Worm (Caenorhabditis elegans) whole organism, L4 larva: Measurements from ENCODE around the gene F41F3.1.

ENCODE experiments used
- D1046.2 ChIP-seq: fragments of 200-800 bp; sonication (Bioruptor generic); IDR thresholded peaks from 2 replicates; pipeline ENCODE4 v1.3.6; 2022; ENCODE audit warnings: missing genetic modification characterization, missing compliant biosample characterization
- F26F4.8 ChIP-seq: fragments of 200-800 bp; sonication (Bioruptor generic); conservative IDR thresholded peaks from 2 replicates; pipeline ENCODE4 v1.3.6; 2022; ENCODE audit warnings: missing genetic modification characterization, missing compliant biosample characterization
- F37D6.2 ChIP-seq: sonication (generic microtip); optimal IDR thresholded peaks from 2 replicates; lab custom pipeline; 2016; ENCODE audit warnings: mild to moderate bottlenecking, missing genetic modification characterization, missing compliant biosample characterization
- F44E2.7 ChIP-seq: fragments of 200-800 bp; sonication (Bioruptor generic); IDR thresholded peaks from 2 replicates; pipeline ENCODE4 v2.1.2; 2022; ENCODE audit warnings: missing genetic modification characterization, missing compliant biosample characterization
- Y5F2A.4 ChIP-seq: fragments of 200-800 bp; sonication (Bioruptor generic); optimal IDR thresholded peaks from 2 replicates; lab custom pipeline; 2018; ENCODE audit warnings: mild to moderate bottlenecking, missing genetic modification characterization, missing compliant biosample characterization
- ZK337.2 ChIP-seq: fragments of 200-800 bp; sonication (Bioruptor generic); IDR thresholded peaks from 2 replicates; pipeline ENCODE4 v1.3.6; 2022; ENCODE audit warnings: missing genetic modification reagents, missing genetic modification characterization, missing compliant biosample characterization
- ama-1 ChIP-seq: fragments of 150-350 bp; optimal IDR thresholded peaks from 2 replicates; lab custom pipeline; 2014; ENCODE audit warnings: inconsistent platforms, mixed read lengths
- arid-1 ChIP-seq: fragments of 200-800 bp; sonication (Bioruptor generic); conservative IDR thresholded peaks from 2 replicates; pipeline ENCODE4 v1.3.6; 2022; ENCODE audit warnings: missing genetic modification reagents, missing genetic modification characterization, missing compliant biosample characterization
- ceh-20 ChIP-seq: fragments of 200-800 bp; sonication (Bioruptor generic); IDR thresholded peaks from 2 replicates; pipeline ENCODE4 v1.3.6; 2022; ENCODE audit warnings: missing genetic modification reagents, missing genetic modification characterization, missing compliant biosample characterization
- ceh-32 ChIP-seq: sonication (generic microtip); optimal IDR thresholded peaks from 2 replicates; lab custom pipeline; 2016; ENCODE audit warnings: mild to moderate bottlenecking, missing genetic modification characterization, missing compliant biosample characterization; ENCODE audit not compliant: poor library complexity
- ceh-44 ChIP-seq: fragments of 200-800 bp; sonication (Bioruptor generic); IDR thresholded peaks from 2 replicates; pipeline ENCODE4 v1.3.6; 2022; ENCODE audit warnings: missing genetic modification reagents, missing genetic modification characterization, missing compliant biosample characterization
- ceh-62 ChIP-seq: sonication (generic microtip); optimal IDR thresholded peaks from 2 replicates; lab custom pipeline; 2017; ENCODE audit warnings: missing biosample characterization, missing genetic modification characterization
- ceh-82 ChIP-seq: sonication (generic microtip); optimal IDR thresholded peaks from 2 replicates; lab custom pipeline; 2017; ENCODE audit warnings: missing biosample characterization, missing genetic modification characterization
- daf-8 ChIP-seq: fragments of 200-800 bp; sonication (Bioruptor generic); IDR thresholded peaks from 2 replicates; pipeline ENCODE4 v1.3.6; 2022; ENCODE audit warnings: missing genetic modification characterization, missing compliant biosample characterization
- dmd-6 ChIP-seq: fragments of 200-800 bp; sonication (Bioruptor generic); IDR thresholded peaks from 2 replicates; pipeline ENCODE4 v1.3.6; 2022; ENCODE audit warnings: missing genetic modification reagents, missing genetic modification characterization, missing compliant biosample characterization
- egl-27 ChIP-seq: sonication (generic microtip); optimal IDR thresholded peaks from 3 replicates; lab custom pipeline; 2017; ENCODE audit warnings: missing biosample characterization, missing genetic modification reagents, missing genetic modification characterization
- hlh-11 ChIP-seq: fragments of 200-800 bp; sonication (Bioruptor generic); optimal IDR thresholded peaks from 2 replicates; lab custom pipeline; 2018; ENCODE audit warnings: mild to moderate bottlenecking, missing genetic modification characterization, missing compliant biosample characterization
- hlh-30 ChIP-seq: sonication (generic microtip); optimal IDR thresholded peaks from 2 replicates; lab custom pipeline; 2017; ENCODE audit warnings: antibody characterized with exemption, mild to moderate bottlenecking, missing genetic modification characterization, missing compliant biosample characterization; ENCODE audit not compliant: insufficient read depth
- hmg-1.1 ChIP-seq: fragments of 200-800 bp; sonication (Bioruptor generic); IDR thresholded peaks from 2 replicates; pipeline ENCODE4 v1.3.6; 2022; ENCODE audit warnings: missing genetic modification reagents, missing genetic modification characterization, missing compliant biosample characterization
- lin-15B ChIP-seq: fragments of 150-350 bp; sonication (generic microtip); optimal IDR thresholded peaks from 3 replicates; lab custom pipeline; 2014; ENCODE audit warnings: missing biosample characterization, missing genetic modification characterization
- lin-29 ChIP-seq: fragments of 200-800 bp; sonication (Bioruptor generic); IDR thresholded peaks from 2 replicates; pipeline ENCODE4 v1.3.6; 2022; ENCODE audit warnings: missing genetic modification reagents, missing genetic modification characterization, missing compliant biosample characterization
- lin-38 ChIP-seq: fragments of 200-800 bp; sonication (Bioruptor generic); IDR thresholded peaks from 2 replicates; pipeline ENCODE4 v1.3.6; 2022; ENCODE audit warnings: missing genetic modification reagents, missing genetic modification characterization, missing compliant biosample characterization
- lin-39 ChIP-seq: fragments of 150-350 bp; optimal IDR thresholded peaks from 2 replicates; lab custom pipeline; 2014; ENCODE audit warnings: missing biosample characterization, missing genetic modification reagents, missing genetic modification characterization
- lsy-2 ChIP-seq, 2 experiments: fragments of 150-350 bp in 1 of 2; sonication (generic microtip) in 1 of 2; optimal IDR thresholded peaks; 2 replicates each; lab custom pipeline; 2014 to 2017; ENCODE audit warnings: missing biosample characterization in 2 of 2, missing genetic modification characterization in 2 of 2
- madf-9 ChIP-seq: fragments of 200-800 bp; sonication (Bioruptor generic); conservative IDR thresholded peaks from 2 replicates; pipeline ENCODE4 v1.3.6; 2022; ENCODE audit warnings: missing genetic modification reagents, missing genetic modification characterization, missing compliant biosample characterization
- mdl-1 ChIP-seq, 2 experiments: fragments of 150-350 bp in 1 of 2; sonication (generic microtip) in 1 of 2; optimal IDR thresholded peaks; 2 replicates each; lab custom pipeline; 2014 to 2017; ENCODE audit warnings: missing biosample characterization in 2 of 2, missing genetic modification characterization in 2 of 2
- mxl-2 ChIP-seq: fragments of 200-800 bp; sonication (Bioruptor generic); conservative IDR thresholded peaks from 2 replicates; pipeline ENCODE4 v1.3.6; 2022; ENCODE audit warnings: missing genetic modification reagents, missing genetic modification characterization, missing compliant biosample characterization
- nhr-10 ChIP-seq: fragments of 150-350 bp; optimal IDR thresholded peaks from 2 replicates; lab custom pipeline; 2014; ENCODE audit warnings: missing biosample characterization, missing genetic modification characterization
- nhr-102 ChIP-seq: sonication (generic microtip); optimal IDR thresholded peaks from 2 replicates; lab custom pipeline; 2016; ENCODE audit warnings: mild to moderate bottlenecking, missing genetic modification characterization, moderate library complexity, missing compliant biosample characterization
- nhr-11 ChIP-seq: fragments of 150-350 bp; optimal IDR thresholded peaks from 2 replicates; lab custom pipeline; 2014; ENCODE audit warnings: missing biosample characterization, missing genetic modification characterization
- nhr-48 ChIP-seq: sonication (generic microtip); optimal IDR thresholded peaks from 2 replicates; lab custom pipeline; 2016; ENCODE audit warnings: mild to moderate bottlenecking, missing genetic modification characterization, missing compliant biosample characterization
- saeg-2 ChIP-seq: fragments of 200-800 bp; sonication (Bioruptor generic); IDR thresholded peaks from 2 replicates; pipeline ENCODE4 v1.3.6; 2022; ENCODE audit warnings: missing genetic modification reagents, missing genetic modification characterization, missing compliant biosample characterization
- snpc-4 ChIP-seq: fragments of 150-350 bp; optimal IDR thresholded peaks from 2 replicates; lab custom pipeline; 2014; ENCODE audit warnings: missing biosample characterization, missing genetic modification characterization
- spr-1 ChIP-seq: sonication (generic microtip); optimal IDR thresholded peaks from 2 replicates; lab custom pipeline; 2016; ENCODE audit warnings: mild to moderate bottlenecking, missing genetic modification characterization, missing compliant biosample characterization
- tra-1 ChIP-seq: fragments of 200-800 bp; sonication (Bioruptor generic); IDR thresholded peaks from 2 replicates; pipeline ENCODE4 v1.3.6; 2022; ENCODE audit warnings: missing genetic modification reagents, missing genetic modification characterization, missing compliant biosample characterization
- unc-130 ChIP-seq: sonication (generic microtip); optimal IDR thresholded peaks from 2 replicates; lab custom pipeline; 2016; ENCODE audit warnings: missing genetic modification reagents, missing genetic modification characterization, missing compliant biosample characterization
- unc-62 ChIP-seq, 3 experiments: fragments of 150-350 bp in 1 of 3; sonication (generic microtip); optimal IDR thresholded peaks in 2 of 3; peaks in 1 of 3; 1 replicate in 1 of 3; 2 replicates in 2 of 3; lab custom pipeline; 2014 to 2017; ENCODE audit warnings: missing biosample characterization in 3 of 3, missing genetic modification characterization in 3 of 3, missing genetic modification reagents in 3 of 3, missing genotype in 1 of 3
- zfp-3 ChIP-seq: fragments of 200-800 bp; sonication (Bioruptor generic); conservative IDR thresholded peaks from 2 replicates; pipeline ENCODE4 v1.3.6; 2022; ENCODE audit warnings: missing genetic modification reagents, missing genetic modification characterization, missing compliant biosample characterization
- zip-2 ChIP-seq: fragments of 150-350 bp; optimal IDR thresholded peaks from 2 replicates; lab custom pipeline; 2014; ENCODE audit warnings: missing biosample characterization, missing genetic modification characterization

The F41F3.1 gene

DNA sequence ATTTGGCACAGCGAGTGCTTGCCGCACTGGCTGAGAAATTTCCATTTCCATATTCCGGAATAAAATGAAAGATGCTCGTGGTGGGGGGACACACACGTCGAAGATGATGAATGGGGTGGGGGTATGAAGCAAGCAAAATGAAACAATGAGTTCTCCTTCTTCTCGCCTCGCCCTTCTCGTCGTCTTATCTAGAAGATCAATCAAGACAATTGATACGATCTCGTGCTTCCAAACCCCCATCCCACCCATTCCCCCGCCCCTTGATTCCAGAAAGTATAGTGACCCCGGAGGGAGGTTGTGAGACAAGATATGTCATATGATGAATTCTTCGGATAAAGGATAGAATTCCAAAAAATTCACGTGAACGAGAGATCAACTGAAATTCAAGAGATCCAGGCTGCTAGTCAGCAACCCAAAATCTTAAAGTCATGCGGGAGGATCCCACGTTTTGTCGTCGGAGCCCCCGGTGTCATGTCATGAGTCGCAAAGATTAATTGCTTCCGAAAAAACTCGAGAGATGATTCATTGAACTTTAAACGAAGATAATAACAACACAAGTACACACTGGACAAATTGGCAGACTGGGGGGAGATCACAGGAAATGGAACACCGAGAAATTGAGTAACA, 40.2 kb downstream of the F41F3.1 start:
- peak in 1 of 2 experiments; percentile 74 for TF ChIP-seq unc-62 (GFP tag; optimal IDR thresholded peaks at IDR 0.05 in 1 of 2; lab: Kevin White, UChicago)
- no peak for TF ChIP-seq unc-62 (tag; optimal IDR thresholded peaks at IDR 0.05; lab: Kevin White, UChicago)
- peak; percentile 37 for TF ChIP-seq hlh-11 (tag; lab: Kevin White, UChicago)
- TF ChIP-seq madf-9 (GFP tag; lab: Robert Waterston, UW) = no peak
- TF ChIP-seq lsy-2 (tag; optimal IDR thresholded peaks at IDR 0.05; lab: Kevin White, UChicago) = peak in 1 of 2 experiments; percentile 5
- peak; percentile 51 for TF ChIP-seq nhr-11
- peak in 1 of 2 experiments; percentile 21 for TF ChIP-seq mdl-1 (tag; optimal IDR thresholded peaks at IDR 0.05; lab: Kevin White, UChicago)
- TF ChIP-seq ama-1 (lab: Kevin White, UChicago) = peak; percentile 13
- no peak for TF ChIP-seq spr-1 (tag; lab: Kevin White, UChicago)
- TF ChIP-seq saeg-2 (GFP tag; lab: Robert Waterston, UW) = no peak
- TF ChIP-seq hlh-30 = peak; percentile 38
- no peak for TF ChIP-seq mxl-2 (GFP tag; lab: Robert Waterston, UW)
- no peak for TF ChIP-seq lin-38 (GFP tag; lab: Robert Waterston, UW)
- TF ChIP-seq lin-29 (GFP tag; lab: Robert Waterston, UW) = no peak

- TF ChIP-seq zip-2 (tag; lab: Kevin White, UChicago) = no peak
- no peak for TF ChIP-seq ceh-62 (tag; lab: Kevin White, UChicago)
- TF ChIP-seq nhr-10 (tag; lab: Kevin White, UChicago) = no peak
- TF ChIP-seq nhr-11 = no peak
- TF ChIP-seq ceh-32 (tag; lab: Kevin White, UChicago) = no peak
- TF ChIP-seq tra-1 (GFP tag; lab: Robert Waterston, UW) = no peak
- no peak for TF ChIP-seq nhr-102 (tag; lab: Kevin White, UChicago)
- TF ChIP-seq unc-130 (GFP tag; lab: Kevin White, UChicago) = no peak
- no peak for TF ChIP-seq dmd-6 (GFP tag; lab: Robert Waterston, UW)
- no peak for TF ChIP-seq ceh-82 (tag; lab: Kevin White, UChicago)
- no peak for TF ChIP-seq ceh-44 (GFP tag; lab: Robert Waterston, UW)
- no peak for TF ChIP-seq egl-27 (tag; lab: Kevin White, UChicago)
- no peak for TF ChIP-seq F44E2.7 (GFP tag; lab: Robert Waterston, UW)
- TF ChIP-seq lin-29 (GFP tag; lab: Robert Waterston, UW) = no peak
Observed at ce11 chrV:4698675-4699074, 44.3 kb downstream of the F41F3.1 start.

ce11 chrV:4700189-4700588, 45.8 kb downstream of the F41F3.1 start, which contains the start of gene ZC266.1:
TSS of gene ZC266.1 (minus strand) at chrV:4700289.
- TF ChIP-seq daf-8 (GFP tag; lab: Robert Waterston, UW) (no peak), lin-39 (tag; lab: Kevin White, UChicago) (no peak), Y5F2A.4 (GFP tag; lab: Kevin White, UChicago) (no peak), lin-15B (tag; lab: Kevin White, UChicago) (no peak), snpc-4 (tag; lab: Kevin White, UChicago) (no peak), ceh-20 (GFP tag; lab: Robert Waterston, UW) (no peak), D1046.2 (no peak), arid-1 (GFP tag; lab: Robert Waterston, UW) (no peak), nhr-102 (tag; lab: Kevin White, UChicago) (no peak), unc-130 (GFP tag; lab: Kevin White, UChicago) (no peak), zfp-3 (no peak), F37D6.2 (tag; lab: Kevin White, UChicago) (no peak), hlh-30 (no peak), nhr-48 (tag; lab: Kevin White, UChicago) (no peak), F26F4.8 (GFP tag; lab: Robert Waterston, UW) (no peak), mdl-1 (tag; optimal IDR thresholded peaks at IDR 0.05; lab: Kevin White, UChicago) (no peak), hmg-1.1 (GFP tag; lab: Robert Waterston, UW) (no peak), ZK337.2 (GFP tag; lab: Robert Waterston, UW) (no peak)
